Fruit fly (Drosophila melanogaster) Kc167 (cell line): ENCODE measurements around the gene Taf10b.

Experiments used
- Myc ChIP-seq: fragments of >200 bp; optimal IDR thresholded peaks from 2 replicates; lab custom pipeline; 2017; ENCODE audit warnings: missing external identifiers
- h ChIP-seq: fragments of >200 bp; optimal IDR thresholded peaks from 3 replicates; lab custom pipeline; 2018; ENCODE audit warnings: missing external identifiers
- insv ChIP-seq: fragments of >200 bp; optimal IDR thresholded peaks from 3 replicates; lab custom pipeline; 2018; ENCODE audit warnings: missing external identifiers
- psq ChIP-seq: fragments of >200 bp; optimal IDR thresholded peaks from 2 replicates; lab custom pipeline; 2017; ENCODE audit warnings: missing external identifiers
- ttk ChIP-seq: sonication (Bioruptor generic); optimal IDR thresholded peaks from 2 replicates; lab custom pipeline; 2017; ENCODE audit warnings: missing external identifiers

DNA sequence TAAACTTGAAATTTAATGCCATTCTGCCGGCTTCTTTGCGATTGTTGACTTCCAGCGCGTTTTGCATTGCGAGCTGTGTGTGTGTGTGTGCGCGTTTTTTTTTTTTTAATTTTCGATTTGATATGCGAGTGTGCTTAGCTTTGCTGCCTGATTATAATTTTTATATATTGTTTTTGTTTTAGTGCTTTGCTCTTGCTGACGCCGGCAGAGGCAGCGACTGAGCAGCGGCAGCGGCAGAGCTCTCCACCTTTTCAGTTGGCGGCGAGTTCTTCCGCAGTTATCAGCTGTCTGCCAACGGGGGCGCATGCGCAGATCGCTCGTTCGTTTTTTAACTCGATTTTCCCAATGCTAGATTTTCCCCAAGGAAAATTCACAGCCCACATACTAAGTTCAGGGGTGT lies 32.1 kb downstream of the Taf10b start:
- TF ChIP-seq psq (lab: Kevin White, UChicago) (no peak), h (lab: Kevin White, UChicago) (no peak), insv (lab: Kevin White, UChicago) (no peak), ttk (lab: Kevin White, UChicago) (no peak), Myc (no peak)
